Fruit fly (Drosophila melanogaster) Kc167 (cell line): ENCODE data around the gene DnaJ-1.

Experiments
- Myc ChIP-seq: fragments of >200 bp; optimal IDR thresholded peaks from 2 replicates; lab custom pipeline; 2017; ENCODE audit warnings: missing external identifiers
- Sin3A ChIP-seq: fragments of >200 bp; optimal IDR thresholded peaks from 2 replicates; lab custom pipeline; 2018; ENCODE audit warnings: missing external identifiers
- h ChIP-seq: fragments of >200 bp; optimal IDR thresholded peaks from 3 replicates; lab custom pipeline; 2018; ENCODE audit warnings: missing external identifiers
- insv ChIP-seq: fragments of >200 bp; optimal IDR thresholded peaks from 3 replicates; lab custom pipeline; 2018; ENCODE audit warnings: missing external identifiers
- psq ChIP-seq: fragments of >200 bp; optimal IDR thresholded peaks from 2 replicates; lab custom pipeline; 2017; ENCODE audit warnings: missing external identifiers
- ttk ChIP-seq: sonication (Bioruptor generic); optimal IDR thresholded peaks from 2 replicates; lab custom pipeline; 2017; ENCODE audit warnings: missing external identifiers

DnaJ-1 gene

DNA sequence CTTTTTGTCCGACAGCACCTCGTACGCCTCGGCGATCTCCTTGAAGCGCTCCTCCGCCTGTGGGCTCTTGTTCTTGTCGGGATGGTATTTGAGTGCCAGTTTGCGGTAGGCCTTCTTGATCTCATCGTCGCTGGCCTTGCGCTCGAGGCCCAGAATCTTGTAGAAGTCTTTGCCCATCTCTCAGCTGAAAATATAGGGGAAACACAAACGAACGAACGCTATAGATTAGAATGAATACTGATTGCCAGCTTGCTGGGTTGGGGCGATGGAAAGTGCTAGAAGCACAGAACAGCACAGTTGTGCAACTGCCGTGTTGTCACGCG lies 611 bp downstream of the DnaJ-1 start:
- TF ChIP-seq psq (lab: Kevin White, UChicago), result no peak

DNA sequence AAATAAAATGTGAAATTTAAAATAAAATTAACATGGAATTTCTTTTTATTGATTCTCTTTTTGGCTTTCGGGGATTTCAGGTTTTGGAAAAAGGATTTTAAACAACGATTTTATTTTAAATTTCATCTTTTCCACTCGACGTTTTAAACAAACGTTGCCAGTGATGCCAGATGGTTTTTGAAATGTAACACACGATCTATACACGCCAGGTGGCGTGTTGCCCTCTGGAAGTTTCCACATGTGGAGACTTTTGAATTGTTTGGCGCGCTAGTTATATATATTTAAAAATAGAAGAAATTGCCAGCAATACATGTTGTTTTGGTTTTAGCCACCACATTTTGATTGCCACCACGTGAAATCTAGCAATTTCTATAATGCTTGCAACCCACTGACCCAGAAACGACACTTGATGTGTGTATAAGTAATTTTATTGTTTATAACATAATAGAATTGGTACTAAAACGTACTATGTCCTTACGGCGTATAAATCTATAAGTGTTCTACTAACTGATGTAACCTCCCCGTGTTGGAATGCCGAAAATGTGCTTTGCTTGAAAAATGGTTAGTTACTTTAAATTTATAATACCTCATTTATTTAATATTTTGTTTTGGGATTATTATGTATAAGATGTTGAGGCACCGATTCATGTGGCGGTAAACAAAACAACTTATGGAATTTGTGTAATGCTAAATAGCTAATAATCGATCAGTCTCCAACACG lies 2.2 kb downstream of the DnaJ-1 start:
- TF ChIP-seq h (lab: Kevin White, UChicago), result no peak
- TF ChIP-seq Myc (lab: Kevin White, UChicago), result no peak
- no peak for TF ChIP-seq ttk (lab: Kevin White, UChicago)
- no peak for TF ChIP-seq Sin3A (lab: Kevin White, UChicago)

DNA sequence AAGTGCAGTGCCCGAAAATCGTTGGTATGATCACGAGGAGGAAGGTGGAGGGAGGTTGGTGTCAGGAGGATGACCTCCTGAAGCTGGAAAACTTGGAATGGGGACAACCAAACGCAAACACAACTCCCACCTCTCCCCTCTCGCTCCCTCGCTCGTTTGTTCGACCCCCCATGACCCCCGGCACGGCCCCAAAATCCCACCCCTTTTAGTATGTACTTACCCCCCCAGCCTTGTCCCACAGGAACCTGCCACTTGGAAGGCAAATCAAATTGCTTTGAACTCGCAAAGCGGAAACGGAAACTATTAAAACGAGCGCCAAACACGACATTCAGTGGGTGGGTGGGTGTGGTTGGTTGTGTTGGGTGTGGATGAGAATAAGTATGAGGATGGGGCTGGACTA lies 20.4 kb downstream of the DnaJ-1 start:
- TF ChIP-seq psq (lab: Kevin White, UChicago) (no peak), ttk (lab: Kevin White, UChicago) (no peak), Sin3A (lab: Kevin White, UChicago) (no peak), h (lab: Kevin White, UChicago) (no peak), insv (lab: Kevin White, UChicago) (no peak), Myc (lab: Kevin White, UChicago) (no peak)

DNA sequence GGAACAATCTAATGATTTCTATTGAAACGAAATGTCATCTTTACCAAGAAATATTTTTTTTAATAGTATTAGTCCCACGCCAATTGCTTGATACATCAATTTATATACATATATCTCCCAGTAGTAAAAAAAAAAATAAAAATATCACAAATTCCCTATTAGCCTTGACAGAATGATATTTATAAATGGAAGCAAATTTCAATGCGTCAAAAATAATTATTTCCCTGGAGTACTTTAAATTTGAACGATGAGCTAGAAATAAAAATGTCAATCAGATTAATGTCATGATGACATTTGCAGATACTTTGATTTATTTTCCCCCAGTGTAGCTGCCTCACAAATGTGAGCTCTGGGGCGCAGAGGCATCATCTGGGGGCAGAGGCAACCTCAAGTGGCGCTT lies 39.0 kb downstream of the DnaJ-1 start, which contains the start of gene CG44521:
Gene CG44521, plus strand, starts transcription at position 301 of the 400 bp plus-strand sequence.
- TF ChIP-seq insv (lab: Kevin White, UChicago) (no peak), h (lab: Kevin White, UChicago) (no peak), ttk (lab: Kevin White, UChicago) (no peak), Myc (lab: Kevin White, UChicago) (no peak), psq (lab: Kevin White, UChicago) (no peak), Sin3A (lab: Kevin White, UChicago) (no peak)
